Fruit fly (Drosophila melanogaster): ENCODE data around the gene Snx6.
A peak's percentile ranks its signal among the peaks of the same experiment; 100 is the strongest.

Gene Snx6

DNA sequence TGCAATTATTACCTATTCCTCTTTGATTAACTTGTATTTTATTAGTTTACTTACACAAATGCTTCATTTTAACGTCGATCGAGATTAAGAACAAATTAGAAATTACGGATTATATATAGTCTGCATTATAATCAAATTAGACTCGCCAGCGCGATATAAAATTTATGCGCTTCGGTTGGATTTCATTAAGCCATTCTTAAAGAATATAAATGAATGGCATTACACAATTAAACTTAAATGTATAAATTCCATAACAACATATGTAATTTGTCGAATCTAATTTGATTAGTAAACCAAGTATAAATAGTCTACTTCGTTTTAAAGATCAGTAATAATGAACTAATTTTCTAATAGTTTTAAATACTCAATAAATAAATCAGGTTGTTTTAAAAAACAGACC lies 21.2 kb upstream of the Snx6 start, which contains the start of gene Spn28F:
Gene Spn28F (minus strand): TSS at position 101 of the 400 bp plus-strand sequence.
- TF ChIP-seq usp (GFP tag; optimal IDR thresholded peaks at IDR 0.05) (no peak), CG9705 (GFP tag; optimal IDR thresholded peaks at IDR 0.05) (no peak), sage (GFP tag; optimal IDR thresholded peaks at IDR 0.05) (no peak), CrebA (GFP tag; optimal IDR thresholded peaks at IDR 0.05; ENCODE audit: borderline replicate concordance) (no peak), Rel (GFP tag; optimal IDR thresholded peaks at IDR 0.05) (no peak), Rel (tag; optimal IDR thresholded peaks at IDR 0.05) (no peak), OdsH (GFP tag; optimal IDR thresholded peaks at IDR 0.05) (no peak), dl (GFP tag; optimal IDR thresholded peaks at IDR 0.05; ENCODE audit: insufficient read depth in 1 of 2, partially characterized antibody in 2 of 2) (no peak), woc (GFP tag; optimal IDR thresholded peaks at IDR 0.05) (no peak), Abd-B (GFP tag; optimal IDR thresholded peaks at IDR 0.05) (no peak), Jra (GFP tag; optimal IDR thresholded peaks at IDR 0.05) (no peak), CG32264 (GFP tag; optimal IDR thresholded peaks at IDR 0.05) (no peak), ey (GFP tag; optimal IDR thresholded peaks at IDR 0.05) (no peak), lola (GFP tag; optimal IDR thresholded peaks at IDR 0.05) (no peak), Dif (GFP tag; optimal IDR thresholded peaks at IDR 0.05; ENCODE audit: partially characterized antibody) (no peak), dmrt93B (GFP tag; optimal IDR thresholded peaks at IDR 0.05) (no peak), HLH106 (tag; optimal IDR thresholded peaks at IDR 0.05) (no peak), dsf (GFP tag; optimal IDR thresholded peaks at IDR 0.05; ENCODE audit: borderline replicate concordance) (no peak), brk (GFP tag; optimal IDR thresholded peaks at IDR 0.05) (no peak)

DNA sequence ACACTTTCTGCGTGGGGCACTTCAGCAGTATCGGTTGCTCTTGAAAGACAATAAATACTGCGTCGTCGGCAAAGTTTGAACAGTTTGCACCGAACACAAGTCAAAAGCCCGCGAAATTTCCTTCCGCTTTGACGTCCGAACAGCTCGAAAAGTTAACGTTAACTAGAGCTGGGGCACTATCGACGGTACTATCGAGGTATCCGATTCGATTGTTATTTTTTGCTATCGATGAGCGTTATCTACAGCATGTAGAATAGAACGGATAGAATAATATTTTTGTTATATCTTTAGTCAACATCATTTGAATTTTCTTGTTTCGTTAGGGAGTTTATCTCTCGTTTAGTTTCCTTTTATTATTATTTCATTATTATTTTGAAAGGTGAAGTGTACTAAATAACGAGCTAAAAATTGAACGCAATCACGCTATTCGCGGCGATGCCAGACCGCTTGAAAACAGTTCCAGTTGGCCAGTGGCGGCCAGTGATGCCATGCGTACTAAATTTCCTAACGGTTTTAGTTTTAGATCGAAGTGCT lies 19.2 kb upstream of the Snx6 start, which contains the start of gene Pvr:
Gene Pvr (minus strand): TSS at position 167 of the 534 bp plus-strand sequence.
- TF ChIP-seq Hr78 (GFP tag; optimal IDR thresholded peaks at IDR 0.05) (no peak), Hnf4 (GFP tag; optimal IDR thresholded peaks at IDR 0.05) (no peak), CG9705 (GFP tag; optimal IDR thresholded peaks at IDR 0.05) (no peak), Vsx2 (GFP tag; optimal IDR thresholded peaks at IDR 0.05; ENCODE audit: partially characterized antibody) (no peak), rgr (GFP tag; optimal IDR thresholded peaks at IDR 0.05) (no peak), brk (GFP tag; optimal IDR thresholded peaks at IDR 0.05) (peak; percentile 68), psq (GFP tag; optimal IDR thresholded peaks at IDR 0.05) (no peak), dmrt93B (GFP tag; optimal IDR thresholded peaks at IDR 0.05) (no peak), dsf (GFP tag; optimal IDR thresholded peaks at IDR 0.05; ENCODE audit: borderline replicate concordance) (no peak), Dif (GFP tag; optimal IDR thresholded peaks at IDR 0.05; ENCODE audit: partially characterized antibody) (no peak), jim (GFP tag; optimal IDR thresholded peaks at IDR 0.05) (peak; percentile 30), CG32264 (GFP tag; optimal IDR thresholded peaks at IDR 0.05) (no peak), lola (GFP tag; optimal IDR thresholded peaks at IDR 0.05) (no peak), Sp1 (GFP tag; optimal IDR thresholded peaks at IDR 0.05) (no peak), Myc (optimal IDR thresholded peaks at IDR 0.05) (peak; percentile 88), tai (GFP tag; optimal IDR thresholded peaks at IDR 0.05) (peak; percentile 19), foxo (GFP tag; optimal IDR thresholded peaks at IDR 0.05) (no peak), ey (GFP tag; optimal IDR thresholded peaks at IDR 0.05) (no peak), CrebA (GFP tag; optimal IDR thresholded peaks at IDR 0.05; ENCODE audit: borderline replicate concordance) (peak; percentile 15), GATAd (GFP tag; optimal IDR thresholded peaks at IDR 0.05) (no peak), OdsH (GFP tag; optimal IDR thresholded peaks at IDR 0.05) (no peak), br (GFP tag; optimal IDR thresholded peaks at IDR 0.05) (no peak), sage (GFP tag; optimal IDR thresholded peaks at IDR 0.05) (peak; percentile 42), Jra (GFP tag; optimal IDR thresholded peaks at IDR 0.05) (no peak), Abd-B (GFP tag; optimal IDR thresholded peaks at IDR 0.05) (no peak), woc (GFP tag; optimal IDR thresholded peaks at IDR 0.05) (no peak), usp (GFP tag; optimal IDR thresholded peaks at IDR 0.05) (no peak), fru (GFP tag; optimal IDR thresholded peaks at IDR 0.05) (no peak), Mio (GFP tag; optimal IDR thresholded peaks at IDR 0.05) (no peak), pan (optimal IDR thresholded peaks at IDR 0.05) (no peak), N (GFP tag; optimal IDR thresholded peaks at IDR 0.05) (no peak), Rel (GFP tag; optimal IDR thresholded peaks at IDR 0.05) (no peak), Rel (tag; optimal IDR thresholded peaks at IDR 0.05) (no peak), Dfd (GFP tag; optimal IDR thresholded peaks at IDR 0.05) (no peak), dl (GFP tag; optimal IDR thresholded peaks at IDR 0.05; ENCODE audit: insufficient read depth in 1 of 2, partially characterized antibody in 2 of 2) (no peak), sv (GFP tag; optimal IDR thresholded peaks at IDR 0.05) (no peak), Hr83 (GFP tag; optimal IDR thresholded peaks at IDR 0.05; ENCODE audit: poor library complexity, severe bottlenecking) (peak; percentile 46), h (GFP tag; optimal IDR thresholded peaks at IDR 0.05) (peak; percentile 18), HLH106 (tag; optimal IDR thresholded peaks at IDR 0.05) (no peak)

Data from whole organism, wandering third instar larva.